Fruit fly (Drosophila melanogaster): ENCODE measurements around the gene U2af38.

The U2af38 gene

DNA sequence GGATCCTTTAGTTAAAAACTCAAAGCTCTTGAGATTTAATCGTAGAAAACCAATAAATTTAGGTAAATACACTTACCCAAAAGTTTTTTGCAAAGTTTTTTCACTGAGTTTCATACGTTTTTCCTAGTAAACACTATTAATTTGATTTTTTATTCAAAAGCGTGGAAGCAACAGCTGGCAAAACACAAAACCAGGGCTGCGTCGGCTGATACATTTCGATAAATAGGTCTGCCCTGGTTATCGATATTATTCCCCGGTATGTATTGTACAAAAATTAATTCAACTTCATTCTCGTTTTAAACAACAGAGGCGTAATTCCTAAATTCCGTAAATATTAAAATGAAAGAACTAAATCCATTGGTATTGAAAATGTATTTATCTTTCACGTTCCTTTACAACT, 22.9 kb downstream of the U2af38 start, which contains the start of gene Dus1 (continued):
- TF ChIP-seq HLH4C (GFP tag; IDR thresholded peaks at IDR 0.05; ENCODE audit: partially characterized antibody) = peak; percentile 76
- no peak for TF ChIP-seq CG7987 (GFP tag; optimal IDR thresholded peaks at IDR 0.05)
- no peak for TF ChIP-seq run (tag; optimal IDR thresholded peaks at IDR 0.05)
- TF ChIP-seq CG12236 (GFP tag; optimal IDR thresholded peaks at IDR 0.05) = no peak
- no peak for TF ChIP-seq seq (GFP tag; IDR thresholded peaks at IDR 0.05)
- TF ChIP-seq CG1024 (GFP tag; IDR thresholded peaks at IDR 0.05) = no peak
- TF ChIP-seq cas (GFP tag; IDR thresholded peaks at IDR 0.05) = no peak
- peak; percentile 6 for TF ChIP-seq Nf-YC (tag; optimal IDR thresholded peaks at IDR 0.05)
- no peak for TF ChIP-seq lmd (GFP tag; IDR thresholded peaks at IDR 0.05)
- no peak for TF ChIP-seq dmrt11E (tag; optimal IDR thresholded peaks at IDR 0.05)
- TF ChIP-seq chn (GFP tag; optimal IDR thresholded peaks at IDR 0.05) = no peak
- TF ChIP-seq hkb (optimal IDR thresholded peaks at IDR 0.05) = no peak
- no peak for TF ChIP-seq hkb (GFP tag; IDR thresholded peaks at IDR 0.05)
- no peak for TF ChIP-seq bab2 (GFP tag; optimal IDR thresholded peaks at IDR 0.05)
- TF ChIP-seq Bgb (GFP tag; IDR thresholded peaks at IDR 0.05; ENCODE audit: partially characterized antibody) = peak; percentile 64
- TF ChIP-seq slou (GFP tag; optimal IDR thresholded peaks at IDR 0.05) = no peak
- no peak for TF ChIP-seq prd (optimal IDR thresholded peaks at IDR 0.05)
- TF ChIP-seq prd (GFP tag; IDR thresholded peaks at IDR 0.05) = no peak
- TF ChIP-seq slbo (GFP tag; IDR thresholded peaks at IDR 0.05) = no peak
- TF ChIP-seq Sry-β (GFP tag; optimal IDR thresholded peaks at IDR 0.05) = peak; percentile 51
- TF ChIP-seq tna (GFP tag; IDR thresholded peaks at IDR 0.05; ENCODE audit: partially characterized antibody) = no peak
- TF ChIP-seq wor (GFP tag; IDR thresholded peaks at IDR 0.05) = no peak
- TF ChIP-seq Sin3A (optimal IDR thresholded peaks at IDR 0.05) = peak; percentile 9
- peak; percentile 86 for TF ChIP-seq CG13287 (GFP tag; IDR thresholded peaks at IDR 0.05; ENCODE audit: partially characterized antibody)
- no peak for TF ChIP-seq CG10147 (GFP tag; optimal IDR thresholded peaks at IDR 0.05)
- no peak for TF ChIP-seq Atf3 (GFP tag; optimal IDR thresholded peaks at IDR 0.05)
- TF ChIP-seq CG12942 (GFP tag; optimal IDR thresholded peaks at IDR 0.05) = no peak
- no peak for TF ChIP-seq lov (optimal IDR thresholded peaks at IDR 0.05)
- no peak for TF ChIP-seq lov (GFP tag; IDR thresholded peaks at IDR 0.05)
- TF ChIP-seq CG11560 (tag; IDR thresholded peaks at IDR 0.05) = no peak
- TF ChIP-seq tgo (GFP tag; IDR thresholded peaks at IDR 0.05) = no peak
- TF ChIP-seq ab (GFP tag; optimal IDR thresholded peaks at IDR 0.05) = no peak
- no peak for TF ChIP-seq CG10209 (GFP tag; optimal IDR thresholded peaks at IDR 0.05)
- TF ChIP-seq HLHmδ (GFP tag; optimal IDR thresholded peaks at IDR 0.05) = no peak
- TF ChIP-seq Trl (optimal IDR thresholded peaks at IDR 0.05) = no peak
- no peak for TF ChIP-seq Trl (GFP tag; optimal IDR thresholded peaks at IDR 0.05)
- no peak for TF ChIP-seq CG32772 (GFP tag; IDR thresholded peaks at IDR 0.05)
- TF ChIP-seq Vsx1 (GFP tag; optimal IDR thresholded peaks at IDR 0.05) = no peak
- peak; percentile 41 for TF ChIP-seq CG13894 (tag; optimal IDR thresholded peaks at IDR 0.05)
- TF ChIP-seq CG12299 (tag; optimal IDR thresholded peaks at IDR 0.05) = no peak
- peak; percentile 77 for TF ChIP-seq bbx (GFP tag; IDR thresholded peaks at IDR 0.05; ENCODE audit: partially characterized antibody)
- peak; percentile 50 for TF ChIP-seq Ets97D (GFP tag; optimal IDR thresholded peaks at IDR 0.05)
- TF ChIP-seq stwl (tag; optimal IDR thresholded peaks at IDR 0.05) = peak; percentile 92
- TF ChIP-seq CG13624 (GFP tag; optimal IDR thresholded peaks at IDR 0.05) = no peak
- TF ChIP-seq Bdp1 (GFP tag; optimal IDR thresholded peaks at IDR 0.05) = no peak
- TF ChIP-seq Opbp (GFP tag; IDR thresholded peaks at IDR 0.05; ENCODE audit: partially characterized antibody) = peak; percentile 58; the same call in 2 of the 3 replicates
- TF ChIP-seq CG3065 (GFP tag; optimal IDR thresholded peaks at IDR 0.05) = no peak
- peak; percentile 68 for TF ChIP-seq Doc3 (GFP tag; IDR thresholded peaks at IDR 0.05; ENCODE audit: partially characterized antibody)
- no peak for TF ChIP-seq ATbp (GFP tag; optimal IDR thresholded peaks at IDR 0.05)
- TF ChIP-seq pho (GFP tag; optimal IDR thresholded peaks at IDR 0.05) = no peak
- no peak for TF ChIP-seq CG15073 (GFP tag; optimal IDR thresholded peaks at IDR 0.05)
- no peak for TF ChIP-seq CG2129 (GFP tag; IDR thresholded peaks at IDR 0.05; ENCODE audit: partially characterized antibody)
- peak; percentile 44 for TF ChIP-seq CG4617 (GFP tag; optimal IDR thresholded peaks at IDR 0.05; ENCODE audit: borderline replicate concordance)
